Comparison of ENCODE assay signal across 1 fruit fly cellular context in the genomic region with DNA sequence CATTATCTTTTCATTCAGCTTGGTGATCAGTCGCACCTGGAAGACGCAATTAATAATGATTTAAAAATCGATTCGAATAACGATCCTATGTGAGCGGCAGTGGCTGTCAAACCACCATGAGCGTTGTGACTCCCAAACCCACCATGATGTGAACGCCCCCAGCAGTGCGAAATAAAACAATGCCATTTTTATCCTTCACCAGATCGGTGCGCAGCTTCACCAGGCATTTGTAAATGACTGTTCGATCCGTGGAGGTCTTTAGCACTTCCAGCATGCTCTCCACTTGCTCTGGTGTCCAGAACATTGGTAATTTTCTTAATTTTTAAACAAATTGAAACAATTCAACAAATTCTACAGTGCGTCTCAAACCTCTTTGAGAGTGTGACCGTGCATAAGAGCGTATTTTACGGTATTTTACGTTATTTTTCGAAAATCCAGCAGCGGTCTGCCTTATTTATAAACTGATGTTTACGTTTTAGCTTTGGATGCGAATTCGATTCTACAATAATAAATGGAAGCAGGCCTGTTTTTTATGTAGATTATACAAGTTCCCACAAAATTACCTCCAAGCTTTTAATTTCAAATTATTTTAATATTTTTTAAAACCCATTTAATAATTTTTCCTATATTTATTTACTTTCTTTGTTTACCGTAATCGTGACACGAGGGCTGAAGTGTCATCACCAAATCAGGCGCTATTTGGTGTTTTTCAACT.
TF ChIP-seq lines count a peak whose summit lies in the region.

Gene Rnb (minus strand): TSS at position 389 of the 715 bp plus-strand sequence.
Gene Drice (plus strand): TSS at position 693 of the 715 bp plus-strand sequence.

TF ChIP-seq in whole organism, embryonic, 481 proteins besides CTCF, POLR2A, EP300 and RAD21 (continued from another document and continues in another):
- TF ChIP-seq yki (optimal IDR thresholded peaks at IDR 0.05; lab: Kevin White, UChicago), result no peak
- TF ChIP-seq Dip2 (GFP tag; IDR thresholded peaks at IDR 0.05; lab: Robert Waterston, UW), result no peak
- peak; percentile 66 for TF ChIP-seq CG9797 (GFP tag; optimal IDR thresholded peaks at IDR 0.05; lab: Kevin White, UChicago)
- TF ChIP-seq CG16813 (GFP tag; IDR thresholded peaks at IDR 0.05; lab: Robert Waterston, UW; ENCODE audit: partially characterized antibody), result peak; percentile 71
- peak; percentile 45 for TF ChIP-seq grau (tag; optimal IDR thresholded peaks at IDR 0.05; lab: Kevin White, UChicago)
- peak; percentile 36 for TF ChIP-seq fd96Cb (tag; optimal IDR thresholded peaks at IDR 0.05; lab: Kevin White, UChicago)
- TF ChIP-seq CG12659 (GFP tag; optimal IDR thresholded peaks at IDR 0.05; lab: Kevin White, UChicago), result peak; percentile 73
- peak; percentile 54 for TF ChIP-seq CG10147 (GFP tag; optimal IDR thresholded peaks at IDR 0.05; lab: Kevin White, UChicago)
- TF ChIP-seq org-1 (GFP tag; optimal IDR thresholded peaks at IDR 0.05; lab: Kevin White, UChicago), result no peak
- TF ChIP-seq rib (GFP tag; IDR thresholded peaks at IDR 0.05; lab: Robert Waterston, UW), result no peak
- TF ChIP-seq CG3163 (GFP tag; optimal IDR thresholded peaks at IDR 0.05; lab: Kevin White, UChicago), result no peak
- no peak for TF ChIP-seq ci (GFP tag; IDR thresholded peaks at IDR 0.05; lab: Robert Waterston, UW)
- peak; percentile 35 for TF ChIP-seq ssp (GFP tag; IDR thresholded peaks at IDR 0.05; lab: Robert Waterston, UW)
- TF ChIP-seq CG18599 (GFP tag; optimal IDR thresholded peaks at IDR 0.05; lab: Kevin White, UChicago), result no peak
- TF ChIP-seq Opbp (GFP tag; IDR thresholded peaks at IDR 0.05; lab: Robert Waterston, UW; ENCODE audit: partially characterized antibody), result 0 out of 3 replicates have a peak, but pooled peaks have one; percentile 19
- TF ChIP-seq Atf-2 (GFP tag; optimal IDR thresholded peaks at IDR 0.05; lab: Kevin White, UChicago), result no peak
- TF ChIP-seq az2 (GFP tag; optimal IDR thresholded peaks at IDR 0.05; lab: Kevin White, UChicago), result peak; percentile 20
- TF ChIP-seq Max (GFP tag; optimal IDR thresholded peaks at IDR 0.05; lab: Kevin White, UChicago), result peak; percentile 58
- TF ChIP-seq Jarid2 (GFP tag; optimal IDR thresholded peaks at IDR 0.05; lab: Kevin White, UChicago), result no peak
- peak; percentile 85 for TF ChIP-seq Med (GFP tag; lab: Kevin White, UChicago)
- no peak for TF ChIP-seq seq (GFP tag; IDR thresholded peaks at IDR 0.05; lab: Robert Waterston, UW)
- peak; percentile 13; the same call in 1 of the 2 replicates for TF ChIP-seq sisA (GFP tag; IDR thresholded peaks at IDR 0.05; lab: Robert Waterston, UW)
- peak; percentile 47; the same call in 1 of the 2 replicates for TF ChIP-seq bbx (GFP tag; IDR thresholded peaks at IDR 0.05; lab: Robert Waterston, UW; ENCODE audit: partially characterized antibody)
- no peak for TF ChIP-seq z (GFP tag; IDR thresholded peaks at IDR 0.05; lab: Robert Waterston, UW)
- no peak for TF ChIP-seq Poxn (GFP tag; IDR thresholded peaks at IDR 0.05; lab: Robert Waterston, UW)
- no peak for TF ChIP-seq Lpt (GFP tag; optimal IDR thresholded peaks at IDR 0.05; lab: Kevin White, UChicago)
- TF ChIP-seq CG1233 (GFP tag; optimal IDR thresholded peaks at IDR 0.05; lab: Kevin White, UChicago), result peak; percentile 63
- TF ChIP-seq CG34422 (GFP tag; IDR thresholded peaks at IDR 0.05; lab: Robert Waterston, UW), result no peak
- TF ChIP-seq chm (GFP tag; IDR thresholded peaks at IDR 0.05; lab: Robert Waterston, UW), result no peak
- peak; percentile 43; the same call in 1 of the 2 replicates for TF ChIP-seq CG31224 (GFP tag; IDR thresholded peaks at IDR 0.05; lab: Robert Waterston, UW)
- peak; percentile 40 for TF ChIP-seq CG8281 (tag; optimal IDR thresholded peaks at IDR 0.05; lab: Kevin White, UChicago)
- no peak for TF ChIP-seq CG4854 (GFP tag; optimal IDR thresholded peaks at IDR 0.05; lab: Kevin White, UChicago)
- no peak for TF ChIP-seq CG3838 (GFP tag; optimal IDR thresholded peaks at IDR 0.05; lab: Kevin White, UChicago)
- 0 out of 2 replicates have a peak, but pooled peaks have one; percentile 22 for TF ChIP-seq nerfin-2 (GFP tag; IDR thresholded peaks at IDR 0.05; lab: Robert Waterston, UW; ENCODE audit: partially characterized antibody)
- TF ChIP-seq her (GFP tag; optimal IDR thresholded peaks at IDR 0.05; lab: Kevin White, UChicago), result no peak
- TF ChIP-seq Doc3 (GFP tag; IDR thresholded peaks at IDR 0.05; lab: Robert Waterston, UW; ENCODE audit: partially characterized antibody), result peak; percentile 72
- no peak for TF ChIP-seq CG13296 (GFP tag; optimal IDR thresholded peaks at IDR 0.05; lab: Kevin White, UChicago)
- TF ChIP-seq twi (tag; optimal IDR thresholded peaks at IDR 0.05; lab: Kevin White, UChicago), result no peak
- no peak for TF ChIP-seq schlank (tag; optimal IDR thresholded peaks at IDR 0.05; lab: Kevin White, UChicago)
- TF ChIP-seq CG8924 (tag; optimal IDR thresholded peaks at IDR 0.05; lab: Kevin White, UChicago), result peak; percentile 70
- peak in 1 of 2 experiments; percentile 33 for TF ChIP-seq dpn (GFP tag; optimal IDR thresholded peaks at IDR 0.05; lab: Kevin White, UChicago)
- no peak for TF ChIP-seq Hr78 (GFP tag; optimal IDR thresholded peaks at IDR 0.05; lab: Kevin White, UChicago)
- no peak for TF ChIP-seq sc (optimal IDR thresholded peaks at IDR 0.05; lab: Kevin White, UChicago)
- no peak for TF ChIP-seq sc (GFP tag; optimal IDR thresholded peaks at IDR 0.05; lab: Kevin White, UChicago)
- no peak for TF ChIP-seq repo (GFP tag; optimal IDR thresholded peaks at IDR 0.05; lab: Kevin White, UChicago)
- TF ChIP-seq Sry-β (GFP tag; optimal IDR thresholded peaks at IDR 0.05; lab: Kevin White, UChicago), result peak; percentile 44
- no peak for TF ChIP-seq jing (GFP tag; optimal IDR thresholded peaks at IDR 0.05; lab: Kevin White, UChicago)
- peak; percentile 60 for TF ChIP-seq inv (GFP tag; IDR thresholded peaks at IDR 0.05; lab: Robert Waterston, UW; ENCODE audit: partially characterized antibody)
- peak; percentile 68 for TF ChIP-seq amos (GFP tag; IDR thresholded peaks at IDR 0.05; lab: Robert Waterston, UW; ENCODE audit: partially characterized antibody)
- peak; percentile 14 for TF ChIP-seq mirr (GFP tag; optimal IDR thresholded peaks at IDR 0.05; lab: Kevin White, UChicago)
- TF ChIP-seq CG17328 (GFP tag; IDR thresholded peaks at IDR 0.05; lab: Robert Waterston, UW), result peak; percentile 27; the same call in 1 of the 2 replicates
- peak; percentile 27; the same call in 1 of the 3 replicates for TF ChIP-seq Aef1 (GFP tag; IDR thresholded peaks at IDR 0.05; lab: Robert Waterston, UW)
- TF ChIP-seq dmrt11E (tag; optimal IDR thresholded peaks at IDR 0.05; lab: Kevin White, UChicago), result peak; percentile 49
- TF ChIP-seq GATAe (GFP tag; conservative IDR thresholded peaks at IDR 0.05; lab: Robert Waterston, UW), result no peak
- TF ChIP-seq Dfd (GFP tag; optimal IDR thresholded peaks at IDR 0.05; lab: Kevin White, UChicago), result no peak
- peak; percentile 51 for TF ChIP-seq pzg (GFP tag; optimal IDR thresholded peaks at IDR 0.05; lab: Kevin White, UChicago)
- no peak for TF ChIP-seq CG12942 (GFP tag; optimal IDR thresholded peaks at IDR 0.05; lab: Kevin White, UChicago)
- TF ChIP-seq CG2678 (tag; optimal IDR thresholded peaks at IDR 0.05; lab: Kevin White, UChicago), result no peak
- TF ChIP-seq zfh2 (GFP tag; optimal IDR thresholded peaks at IDR 0.05; lab: Kevin White, UChicago), result peak; percentile 18
- TF ChIP-seq Gug (GFP tag; IDR thresholded peaks at IDR 0.05; lab: Robert Waterston, UW), result no peak; the same call in 3 of the 4 replicates
- no peak for TF ChIP-seq CG1792 (GFP tag; optimal IDR thresholded peaks at IDR 0.05; lab: Kevin White, UChicago)
- TF ChIP-seq slbo (GFP tag; IDR thresholded peaks at IDR 0.05; lab: Robert Waterston, UW), result peak; percentile 57
- TF ChIP-seq trh (GFP tag; optimal IDR thresholded peaks at IDR 0.05; lab: Kevin White, UChicago), result no peak
- no peak for TF ChIP-seq toy (GFP tag; IDR thresholded peaks at IDR 0.05; lab: Robert Waterston, UW)
- no peak for TF ChIP-seq CG4282 (GFP tag; optimal IDR thresholded peaks at IDR 0.05; lab: Kevin White, UChicago)
- peak; percentile 19 for TF ChIP-seq CG10654 (GFP tag; optimal IDR thresholded peaks at IDR 0.05; lab: Kevin White, UChicago)
- no peak for TF ChIP-seq pb (GFP tag; optimal IDR thresholded peaks at IDR 0.05; lab: Kevin White, UChicago)
- TF ChIP-seq Fer2 (tag; optimal IDR thresholded peaks at IDR 0.05; lab: Kevin White, UChicago), result peak; percentile 12
- TF ChIP-seq CG15073 (GFP tag; optimal IDR thresholded peaks at IDR 0.05; lab: Kevin White, UChicago), result no peak
- TF ChIP-seq CG13894 (tag; optimal IDR thresholded peaks at IDR 0.05; lab: Kevin White, UChicago), result no peak
- peak; percentile 54 for TF ChIP-seq CG30403 (GFP tag; optimal IDR thresholded peaks at IDR 0.05; lab: Kevin White, UChicago)
- TF ChIP-seq Hr51 (GFP tag; optimal IDR thresholded peaks at IDR 0.05; lab: Kevin White, UChicago), result no peak
- peak; percentile 65 for TF ChIP-seq Sry-δ (GFP tag; optimal IDR thresholded peaks at IDR 0.05; lab: Kevin White, UChicago)
- TF ChIP-seq ato (GFP tag; IDR thresholded peaks at IDR 0.05; lab: Robert Waterston, UW; ENCODE audit: partially characterized antibody), result no peak
- TF ChIP-seq Awh (GFP tag; IDR thresholded peaks at IDR 0.05; lab: Robert Waterston, UW), result no peak
- no peak for TF ChIP-seq en (GFP tag; optimal IDR thresholded peaks at IDR 0.05; lab: Kevin White, UChicago)
- TF ChIP-seq Ada2b (GFP tag; IDR thresholded peaks at IDR 0.05; lab: Robert Waterston, UW), result no peak
- TF ChIP-seq CG11723 (GFP tag; optimal IDR thresholded peaks at IDR 0.05; lab: Kevin White, UChicago), result no peak
- TF ChIP-seq CG12155 (GFP tag; optimal IDR thresholded peaks at IDR 0.05; lab: Kevin White, UChicago), result no peak
- peak; percentile 53 for TF ChIP-seq E2f1 (GFP tag; IDR thresholded peaks at IDR 0.05; lab: Robert Waterston, UW)
- TF ChIP-seq vnd (GFP tag; IDR thresholded peaks at IDR 0.05; lab: Robert Waterston, UW; ENCODE audit: partially characterized antibody), result peak; percentile 63
- TF ChIP-seq pfk (GFP tag; optimal IDR thresholded peaks at IDR 0.05; lab: Kevin White, UChicago), result no peak
- TF ChIP-seq Dp (GFP tag; optimal IDR thresholded peaks at IDR 0.05; lab: Kevin White, UChicago), result peak; percentile 52
- peak; percentile 60 for TF ChIP-seq Lhr (GFP tag; optimal IDR thresholded peaks at IDR 0.05; lab: Kevin White, UChicago)
- peak; percentile 24; the same call in 1 of the 2 replicates for TF ChIP-seq Taf1 (GFP tag; IDR thresholded peaks at IDR 0.05; lab: Robert Waterston, UW)
- no peak for TF ChIP-seq Ravus (GFP tag; IDR thresholded peaks at IDR 0.05; lab: Robert Waterston, UW)
- TF ChIP-seq CG11696 (GFP tag; IDR thresholded peaks at IDR 0.05; lab: Robert Waterston, UW), result no peak
- peak; percentile 61 for TF ChIP-seq Bgb (GFP tag; IDR thresholded peaks at IDR 0.05; lab: Robert Waterston, UW; ENCODE audit: partially characterized antibody)
- no peak for TF ChIP-seq CG33213 (GFP tag; optimal IDR thresholded peaks at IDR 0.05; lab: Kevin White, UChicago)
- TF ChIP-seq Xrp1 (GFP tag; IDR thresholded peaks at IDR 0.05; lab: Robert Waterston, UW), result 0 out of 2 replicates have a peak, but pooled peaks have one; percentile 50
- TF ChIP-seq HLH3B (GFP tag; IDR thresholded peaks at IDR 0.05; lab: Robert Waterston, UW), result no peak
- TF ChIP-seq al (GFP tag; IDR thresholded peaks at IDR 0.05; lab: Robert Waterston, UW), result peak; percentile 40; the same call in 1 of the 2 replicates
- peak; percentile 84 for TF ChIP-seq YL-1 (GFP tag; optimal IDR thresholded peaks at IDR 0.05; lab: Kevin White, UChicago)
- TF ChIP-seq maf-S (GFP tag; optimal IDR thresholded peaks at IDR 0.05; lab: Kevin White, UChicago), result no peak
- no peak for TF ChIP-seq CG1603 (tag; optimal IDR thresholded peaks at IDR 0.05; lab: Kevin White, UChicago)
- no peak for TF ChIP-seq ab (GFP tag; optimal IDR thresholded peaks at IDR 0.05; lab: Kevin White, UChicago)
- no peak for TF ChIP-seq crol (GFP tag; IDR thresholded peaks at IDR 0.05; lab: Robert Waterston, UW)
- TF ChIP-seq sob (GFP tag; IDR thresholded peaks at IDR 0.05; lab: Robert Waterston, UW), result peak; percentile 70
- TF ChIP-seq gem (tag; optimal IDR thresholded peaks at IDR 0.05; lab: Kevin White, UChicago), result no peak
- TF ChIP-seq Sox102F (GFP tag; optimal IDR thresholded peaks at IDR 0.05; lab: Kevin White, UChicago), result no peak
- no peak for TF ChIP-seq Lim3 (GFP tag; IDR thresholded peaks at IDR 0.05; lab: Robert Waterston, UW)
- no peak for TF ChIP-seq CG4404 (GFP tag; IDR thresholded peaks at IDR 0.05; lab: Robert Waterston, UW)
- TF ChIP-seq scrt (GFP tag; optimal IDR thresholded peaks at IDR 0.05; lab: Kevin White, UChicago), result no peak
- TF ChIP-seq dmrt99B (tag; optimal IDR thresholded peaks at IDR 0.05; lab: Kevin White, UChicago), result no peak
- no peak for TF ChIP-seq Eip74EF (GFP tag; optimal IDR thresholded peaks at IDR 0.05; lab: Kevin White, UChicago)
- peak; percentile 18 for TF ChIP-seq bab2 (GFP tag; optimal IDR thresholded peaks at IDR 0.05; lab: Kevin White, UChicago)
- TF ChIP-seq CG17802 (tag; optimal IDR thresholded peaks at IDR 0.05; lab: Kevin White, UChicago), result peak; percentile 95
- TF ChIP-seq tna (GFP tag; IDR thresholded peaks at IDR 0.05; lab: Robert Waterston, UW; ENCODE audit: partially characterized antibody), result no peak; the same call in 1 of the 2 replicates
- no peak for TF ChIP-seq CG1832 (GFP tag; optimal IDR thresholded peaks at IDR 0.05; lab: Kevin White, UChicago)
- peak; percentile 32 for TF ChIP-seq CG34376 (GFP tag; optimal IDR thresholded peaks at IDR 0.05; lab: Kevin White, UChicago)
- no peak for TF ChIP-seq CrebB (tag; optimal IDR thresholded peaks at IDR 0.05; lab: Kevin White, UChicago)
- TF ChIP-seq CG17612 (GFP tag; IDR thresholded peaks at IDR 0.05; lab: Robert Waterston, UW), result no peak
- no peak for TF ChIP-seq Doc2 (GFP tag; IDR thresholded peaks at IDR 0.05; lab: Robert Waterston, UW)
- TF ChIP-seq HmgD (GFP tag; optimal IDR thresholded peaks at IDR 0.05; lab: Kevin White, UChicago), result no peak
- no peak for TF ChIP-seq CG8765 (GFP tag; IDR thresholded peaks at IDR 0.05; lab: Robert Waterston, UW)
- TF ChIP-seq CG12769 (tag; optimal IDR thresholded peaks at IDR 0.05; lab: Kevin White, UChicago), result no peak
- peak; percentile 86 for TF ChIP-seq Dll (GFP tag; IDR thresholded peaks at IDR 0.05; lab: Robert Waterston, UW; ENCODE audit: partially characterized antibody)
- peak; percentile 99 for TF ChIP-seq CG6654 (GFP tag; optimal IDR thresholded peaks at IDR 0.05; lab: Kevin White, UChicago)
- TF ChIP-seq CG4820 (GFP tag; optimal IDR thresholded peaks at IDR 0.05; lab: Kevin White, UChicago), result peak; percentile 16
- TF ChIP-seq gcm2 (GFP tag; optimal IDR thresholded peaks at IDR 0.05; lab: Kevin White, UChicago), result no peak
- TF ChIP-seq chinmo (GFP tag; IDR thresholded peaks at IDR 0.05; lab: Robert Waterston, UW; ENCODE audit: partially characterized antibody), result 0 out of 4 replicates have a peak, but pooled peaks have one; percentile 47
- TF ChIP-seq Fer3 (tag; optimal IDR thresholded peaks at IDR 0.05; lab: Kevin White, UChicago), result no peak
